Worm (Caenorhabditis elegans): ENCODE measurements around the gene rbx-1.

- TF ChIP-seq nfya-1 (tag; optimal IDR thresholded peaks at IDR 0.05) (no peak), syd-9 (tag; optimal IDR thresholded peaks at IDR 0.05) (no peak), sox-2 (GFP tag; IDR thresholded peaks at IDR 0.05) (no peak)
These were observed 10.1 kb downstream of the rbx-1 start for ce11 chrV:9680260-9680659.
